Worm (Caenorhabditis elegans): ENCODE results near the gene F16G10.13.

- TF ChIP-seq dao-5 (tag; optimal IDR thresholded peaks at IDR 0.05): no peak
- TF ChIP-seq him-1 (tag; optimal IDR thresholded peaks at IDR 0.05): no peak
- TF ChIP-seq W03F9.2 (tag; optimal IDR thresholded peaks at IDR 0.05): no peak
Observed at ce11 chrII:2442979-2443378, 47.2 kb upstream of the F16G10.13 start, which contains the start of gene vab-19.

Data from whole organism, L4/young adult.